Worm (Caenorhabditis elegans) whole organism, L1 larva: ENCODE results near the gene C18E9.2.

Source experiments
- fkh-4 ChIP-seq: sonication (generic microtip); optimal IDR thresholded peaks from 2 replicates; lab custom pipeline; 2016; ENCODE audit warnings: missing compliant biosample characterization, missing genetic modification characterization, borderline replicate concordance
- nhr-12 ChIP-seq: sonication (generic microtip); optimal IDR thresholded peaks from 2 replicates; lab custom pipeline; 2017; ENCODE audit warnings: missing biosample characterization, missing genetic modification characterization
- unc-62 ChIP-seq: fragments of 150-350 bp; optimal IDR thresholded peaks from 2 replicates; lab custom pipeline; 2014; ENCODE audit warnings: missing biosample characterization, missing genetic modification reagents, missing genetic modification characterization

- TF ChIP-seq fkh-4 (tag; lab: Kevin White, UChicago) (no peak), unc-62 (GFP tag; lab: Kevin White, UChicago) (no peak), nhr-12 (tag; lab: Kevin White, UChicago) (no peak)
Observed at ce11 chrII:9014877-9015505, 50.2 kb downstream of the C18E9.2 start.
